Worm (Caenorhabditis elegans) whole organism, midembryonic: ENCODE data around the gene unc-105.
A peak's percentile ranks its signal among the peaks of the same experiment; 100 is the strongest.

Experiments used
- T22C8.4 ChIP-seq: fragments of 200-800 bp; sonication (Bioruptor generic); IDR thresholded peaks from 2 replicates; pipeline ENCODE4 v1.3.6; 2022; ENCODE audit warnings: missing genetic modification characterization, missing compliant biosample characterization
- cog-1 ChIP-seq: sonication (generic microtip); optimal IDR thresholded peaks from 2 replicates; lab custom pipeline; 2016; ENCODE audit warnings: missing genetic modification characterization, missing compliant biosample characterization
- flt-1 ChIP-seq: fragments of 200-800 bp; sonication (Bioruptor generic); IDR thresholded peaks from 2 replicates; pipeline ENCODE4 v1.3.6; 2022; ENCODE audit warnings: missing genetic modification characterization, missing compliant biosample characterization
- klf-2 ChIP-seq: fragments of 200-800 bp; sonication (Bioruptor generic); conservative IDR thresholded peaks from 2 replicates; pipeline ENCODE4 v1.3.6; 2022; ENCODE audit warnings: missing genetic modification reagents, missing genetic modification characterization, missing compliant biosample characterization
- med-1 ChIP-seq: sonication (generic microtip); optimal IDR thresholded peaks from 2 replicates; lab custom pipeline; 2017; ENCODE audit warnings: missing genetic modification characterization, mild to moderate bottlenecking, missing compliant biosample characterization, antibody characterized with exemption, missing genetic modification reagents; ENCODE audit not compliant: insufficient read depth
- ref-1 ChIP-seq: fragments of 200-800 bp; sonication (Bioruptor generic); conservative IDR thresholded peaks from 2 replicates; pipeline ENCODE4 v1.3.6; 2022; ENCODE audit warnings: missing genetic modification reagents, missing genetic modification characterization, missing compliant biosample characterization
- tab-1 ChIP-seq: fragments of 200-800 bp; sonication (Bioruptor generic); IDR thresholded peaks from 2 replicates; pipeline ENCODE4 v1.3.6; 2022; ENCODE audit warnings: missing genetic modification characterization, missing compliant biosample characterization
- ztf-23 ChIP-seq: fragments of 200-800 bp; sonication (Bioruptor generic); IDR thresholded peaks from 2 replicates; pipeline ENCODE4 v1.3.6; 2022; ENCODE audit warnings: missing genetic modification reagents, missing genetic modification characterization, missing compliant biosample characterization
- ztf-29 ChIP-seq: fragments of 200-800 bp; sonication (Bioruptor generic); IDR thresholded peaks from 2 replicates; pipeline ENCODE4 v1.3.6; 2022; ENCODE audit warnings: missing genetic modification reagents, missing genetic modification characterization, missing compliant biosample characterization

Gene unc-105

DNA sequence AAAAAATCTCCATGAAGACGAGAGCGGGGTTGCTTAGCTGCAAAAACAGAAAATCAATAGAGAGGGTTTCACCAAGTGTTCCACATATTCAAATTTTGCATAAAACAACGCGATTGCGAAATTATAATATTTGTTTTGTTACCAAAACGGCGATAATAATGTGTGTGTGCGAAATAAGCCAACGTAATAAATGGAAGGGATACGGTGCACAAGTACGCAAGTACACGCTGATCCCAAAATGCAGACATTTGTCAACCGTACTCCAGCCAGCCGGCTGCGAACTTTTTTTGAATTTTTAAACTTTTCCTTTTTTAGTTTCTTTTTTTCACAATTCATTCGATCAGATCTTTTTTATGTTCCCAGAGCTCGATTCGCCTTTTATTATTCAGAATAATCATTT is 8.6 kb downstream of the unc-105 start, which contains the start of gene ire-1:
Gene ire-1 (minus strand): TSS at position 44 of the 400 bp plus-strand sequence.
- TF ChIP-seq T22C8.4 (GFP tag; lab: Robert Waterston, UW) (no peak), tab-1 (GFP tag; lab: Robert Waterston, UW) (no peak), klf-2 (GFP tag; lab: Robert Waterston, UW) (no peak), cog-1 (tag; lab: Kevin White, UChicago) (no peak), ztf-23 (GFP tag; lab: Robert Waterston, UW) (no peak), flt-1 (GFP tag; lab: Robert Waterston, UW) (no peak), ztf-29 (GFP tag; lab: Robert Waterston, UW) (no peak), med-1 (GFP tag; lab: Kevin White, UChicago) (no peak), ref-1 (no peak)

ce11 chrII:8125439-8125838 is 9.2 kb downstream of the unc-105 start:
- TF ChIP-seq ztf-29 (GFP tag; lab: Robert Waterston, UW) = no peak
- no peak for TF ChIP-seq flt-1 (GFP tag; lab: Robert Waterston, UW)
- TF ChIP-seq ref-1 = no peak
- no peak for TF ChIP-seq T22C8.4 (GFP tag; lab: Robert Waterston, UW)
- no peak for TF ChIP-seq klf-2 (GFP tag; lab: Robert Waterston, UW)
- no peak for TF ChIP-seq tab-1 (GFP tag; lab: Robert Waterston, UW)
- no peak for TF ChIP-seq med-1 (GFP tag; lab: Kevin White, UChicago)
- TF ChIP-seq ztf-23 (GFP tag; lab: Robert Waterston, UW) = no peak
- TF ChIP-seq cog-1 (tag; lab: Kevin White, UChicago) = no peak

DNA sequence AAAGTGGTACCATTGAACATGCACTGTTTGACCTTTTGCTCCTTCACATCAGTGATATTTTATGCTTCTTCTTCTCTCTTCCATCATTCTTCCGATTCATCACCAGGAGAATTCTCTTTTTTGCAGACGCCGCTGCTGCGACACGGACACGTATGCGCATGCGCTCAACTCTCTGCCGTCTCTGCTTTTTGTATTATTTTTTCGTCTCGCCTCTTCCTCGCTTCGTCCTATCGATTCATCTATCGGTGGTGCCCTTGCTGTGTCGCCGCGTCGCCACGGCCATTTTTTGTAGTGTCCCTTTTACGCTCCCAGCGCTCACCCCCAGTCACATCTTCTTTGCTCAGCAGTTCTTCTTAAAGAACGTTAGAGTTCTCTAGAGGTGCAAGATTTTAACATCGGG is 9.9 kb downstream of the unc-105 start:
- TF ChIP-seq ztf-29 (GFP tag; lab: Robert Waterston, UW) (no peak), tab-1 (GFP tag; lab: Robert Waterston, UW) (0 out of 2 replicates have a peak, but pooled peaks have one; percentile 14), T22C8.4 (GFP tag; lab: Robert Waterston, UW) (peak; percentile 52), klf-2 (GFP tag; lab: Robert Waterston, UW) (peak; percentile 19; the same call in 1 of the 2 replicates)

DNA sequence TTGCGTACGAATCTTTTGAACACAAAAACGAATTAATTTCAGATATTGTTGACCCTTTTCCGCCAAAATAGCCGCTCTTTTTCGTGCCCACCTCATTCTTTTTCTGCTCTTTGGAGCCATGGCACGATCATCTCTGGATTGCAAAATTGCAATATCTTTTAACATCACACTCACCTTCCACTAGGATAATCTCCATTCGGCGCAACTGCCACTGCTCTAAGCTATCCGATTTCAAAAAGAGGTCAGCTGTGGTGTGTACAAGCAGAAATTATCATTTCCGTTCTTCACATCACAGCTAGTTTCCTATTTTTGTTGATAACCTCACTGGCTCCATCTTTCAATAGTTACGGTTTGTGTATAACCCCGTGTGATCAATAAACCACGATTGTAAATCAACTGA is 10.4 kb downstream of the unc-105 start:
- TF ChIP-seq klf-2 (GFP tag; lab: Robert Waterston, UW) (no peak), tab-1 (GFP tag; lab: Robert Waterston, UW) (no peak), ztf-23 (GFP tag; lab: Robert Waterston, UW) (no peak), ztf-29 (GFP tag; lab: Robert Waterston, UW) (no peak), cog-1 (tag; lab: Kevin White, UChicago) (no peak), T22C8.4 (GFP tag; lab: Robert Waterston, UW) (no peak), flt-1 (GFP tag; lab: Robert Waterston, UW) (no peak), med-1 (GFP tag; lab: Kevin White, UChicago) (no peak), ref-1 (no peak)

DNA sequence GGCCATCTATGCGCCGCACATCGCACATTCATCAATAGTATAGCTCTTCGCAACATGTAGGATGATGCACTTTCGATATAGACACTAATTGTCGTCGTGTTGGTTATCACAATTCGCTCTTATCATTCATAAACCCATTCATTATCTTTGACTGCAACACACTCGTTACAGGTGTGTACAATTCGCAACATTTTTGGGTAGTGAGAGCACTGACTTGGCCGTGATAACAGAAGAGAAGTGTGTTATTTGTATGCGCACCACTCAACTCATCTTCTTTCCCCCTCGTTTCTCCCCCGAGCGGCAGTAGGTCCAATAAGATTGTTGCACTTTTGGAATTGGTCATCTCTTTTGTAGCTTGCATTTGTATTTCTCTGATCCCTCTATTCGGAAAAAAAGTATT is 11.0 kb downstream of the unc-105 start:
- TF ChIP-seq cog-1 (tag; lab: Kevin White, UChicago) (no peak), ref-1 (no peak), tab-1 (GFP tag; lab: Robert Waterston, UW) (no peak), klf-2 (GFP tag; lab: Robert Waterston, UW) (no peak), ztf-23 (GFP tag; lab: Robert Waterston, UW) (no peak), med-1 (GFP tag; lab: Kevin White, UChicago) (no peak), flt-1 (GFP tag; lab: Robert Waterston, UW) (no peak), T22C8.4 (GFP tag; lab: Robert Waterston, UW) (no peak), ztf-29 (GFP tag; lab: Robert Waterston, UW) (no peak)

ce11 chrII:8127794-8128193 is 11.5 kb downstream of the unc-105 start:
- no peak for TF ChIP-seq klf-2 (GFP tag; lab: Robert Waterston, UW)
- TF ChIP-seq flt-1 (GFP tag; lab: Robert Waterston, UW) = no peak
- no peak for TF ChIP-seq cog-1 (tag; lab: Kevin White, UChicago)
- no peak for TF ChIP-seq tab-1 (GFP tag; lab: Robert Waterston, UW)
- TF ChIP-seq ref-1 = no peak
- no peak for TF ChIP-seq med-1 (GFP tag; lab: Kevin White, UChicago)
- TF ChIP-seq T22C8.4 (GFP tag; lab: Robert Waterston, UW) = no peak
- TF ChIP-seq ztf-23 (GFP tag; lab: Robert Waterston, UW) = no peak
- TF ChIP-seq ztf-29 (GFP tag; lab: Robert Waterston, UW) = no peak

- TF ChIP-seq ztf-23 (GFP tag; lab: Robert Waterston, UW) = peak; percentile 72
- TF ChIP-seq ztf-29 (GFP tag; lab: Robert Waterston, UW) = no peak
- TF ChIP-seq med-1 (GFP tag; lab: Kevin White, UChicago) = no peak
- 0 out of 2 replicates have a peak, but pooled peaks have one; percentile 33 for TF ChIP-seq flt-1 (GFP tag; lab: Robert Waterston, UW)
- 0 out of 2 replicates have a peak, but pooled peaks have one; percentile 49 for TF ChIP-seq tab-1 (GFP tag; lab: Robert Waterston, UW)
These were observed 12.2 kb downstream of the unc-105 start for ce11 chrII:8128273-8129039.

- TF ChIP-seq T22C8.4 (GFP tag; lab: Robert Waterston, UW) (no peak), ref-1 (no peak), cog-1 (tag; lab: Kevin White, UChicago) (no peak), ztf-29 (GFP tag; lab: Robert Waterston, UW) (no peak), med-1 (GFP tag; lab: Kevin White, UChicago) (no peak), tab-1 (GFP tag; lab: Robert Waterston, UW) (no peak), klf-2 (GFP tag; lab: Robert Waterston, UW) (no peak), flt-1 (GFP tag; lab: Robert Waterston, UW) (no peak), ztf-23 (GFP tag; lab: Robert Waterston, UW) (no peak)
These were observed 12.8 kb downstream of the unc-105 start for ce11 chrII:8129040-8129387.

DNA sequence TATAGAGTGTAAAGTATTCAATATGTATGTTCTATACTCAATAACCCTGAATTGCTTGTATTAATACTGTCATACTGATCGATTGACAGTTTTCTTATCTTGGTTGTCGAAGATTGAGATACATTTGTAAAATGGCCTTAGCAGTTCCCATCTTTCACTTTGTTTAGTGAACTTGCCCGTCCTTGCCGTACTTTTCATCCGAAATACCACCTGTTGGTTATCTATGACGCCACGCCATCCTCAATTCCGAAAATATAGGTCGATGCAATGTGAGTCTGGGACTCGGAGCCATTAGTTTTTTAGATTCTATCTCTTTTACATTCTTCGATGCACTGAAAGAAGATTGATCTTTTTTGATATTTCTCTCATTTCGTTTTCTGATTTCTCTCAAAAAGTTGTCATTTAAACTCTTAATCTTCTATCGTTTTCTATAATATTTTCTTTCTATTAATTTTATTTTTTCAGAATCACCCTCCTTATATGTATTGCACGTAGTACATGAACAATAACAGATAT is 13.3 kb downstream of the unc-105 start, which contains the start of gene ulp-4:
Gene ulp-4 (plus strand): TSS at position 466 of the 516 bp plus-strand sequence.
- TF ChIP-seq med-1 (GFP tag; lab: Kevin White, UChicago) (no peak), T22C8.4 (GFP tag; lab: Robert Waterston, UW) (no peak), klf-2 (GFP tag; lab: Robert Waterston, UW) (no peak), ref-1 (no peak), cog-1 (tag; lab: Kevin White, UChicago) (no peak), flt-1 (GFP tag; lab: Robert Waterston, UW) (no peak), ztf-23 (GFP tag; lab: Robert Waterston, UW) (no peak), ztf-29 (GFP tag; lab: Robert Waterston, UW) (no peak), tab-1 (GFP tag; lab: Robert Waterston, UW) (no peak)
